Worm (Caenorhabditis elegans) whole organism, L4 larva: ENCODE data around the gene ceeh-2.

Experiments
- F26F4.8 ChIP-seq: fragments of 200-800 bp; sonication (Bioruptor generic); conservative IDR thresholded peaks from 2 replicates; pipeline ENCODE4 v1.3.6; 2022; ENCODE audit warnings: missing genetic modification characterization, missing compliant biosample characterization
- aly-2 ChIP-seq: sonication (generic microtip); optimal IDR thresholded peaks from 2 replicates; lab custom pipeline; 2018; ENCODE audit warnings: missing biosample characterization, missing genetic modification characterization
- dmd-9 ChIP-seq: fragments of 200-800 bp; sonication (Bioruptor generic); IDR thresholded peaks from 2 replicates; pipeline ENCODE4 v1.3.6; 2022; ENCODE audit warnings: missing genetic modification reagents, missing genetic modification characterization, missing compliant biosample characterization
- fos-1 ChIP-seq: fragments of 150-350 bp; optimal IDR thresholded peaks from 2 replicates; lab custom pipeline; 2014; ENCODE audit warnings: missing biosample characterization, missing genetic modification characterization
- jun-1 ChIP-seq: fragments of 150-350 bp; optimal IDR thresholded peaks from 2 replicates; lab custom pipeline; 2014; ENCODE audit warnings: missing biosample characterization, missing genetic modification reagents, missing genetic modification characterization
- mdt-29 ChIP-seq: fragments of 200-800 bp; sonication (Bioruptor generic); IDR thresholded peaks from 2 replicates; pipeline ENCODE4 v1.3.6; 2022; ENCODE audit warnings: missing genetic modification reagents, missing genetic modification characterization, missing compliant biosample characterization
- nhr-11 ChIP-seq: fragments of 150-350 bp; optimal IDR thresholded peaks from 2 replicates; lab custom pipeline; 2014; ENCODE audit warnings: missing biosample characterization, missing genetic modification characterization
- nhr-6 ChIP-seq: fragments of 150-350 bp; optimal IDR thresholded peaks from 2 replicates; lab custom pipeline; 2014; ENCODE audit warnings: missing biosample characterization, missing genetic modification characterization
- skn-1 ChIP-seq: fragments of 150-350 bp; optimal IDR thresholded peaks from 2 replicates; lab custom pipeline; 2014; ENCODE audit warnings: missing biosample characterization, missing genetic modification characterization
- zfp-3 ChIP-seq: fragments of 200-800 bp; sonication (Bioruptor generic); conservative IDR thresholded peaks from 2 replicates; pipeline ENCODE4 v1.3.6; 2022; ENCODE audit warnings: missing genetic modification reagents, missing genetic modification characterization, missing compliant biosample characterization

- TF ChIP-seq skn-1 (tag; lab: Kevin White, UChicago): no peak
- TF ChIP-seq mdt-29 (GFP tag; lab: Robert Waterston, UW): no peak
- no peak for TF ChIP-seq dmd-9 (GFP tag; lab: Robert Waterston, UW)
- no peak for TF ChIP-seq nhr-6 (tag; lab: Kevin White, UChicago)
- no peak for TF ChIP-seq fos-1 (tag; lab: Kevin White, UChicago)
- TF ChIP-seq zfp-3: no peak
- TF ChIP-seq aly-2: no peak
- TF ChIP-seq jun-1 (tag; lab: Kevin White, UChicago): no peak
- no peak for TF ChIP-seq F26F4.8 (GFP tag; lab: Robert Waterston, UW)
- no peak for TF ChIP-seq nhr-11 (tag; lab: Kevin White, UChicago)
Measured at ce11 chrV:10358238-10358637, 535 bp upstream of the ceeh-2 start, which contains the start of gene ttll-15.
